Fruit fly (Drosophila melanogaster) whole organism, pupa: ENCODE measurements around the gene M1BP.

Experiments
- CG10348 ChIP-seq: fragments of 200-800 bp; sonication (Bioruptor generic); IDR thresholded peaks from 2 replicates; pipeline ENCODE4 v1.3.6; 2022; ENCODE audit warnings: missing biosample characterization, missing genetic modification characterization
- CG12605 ChIP-seq: fragments of 200-800 bp; sonication (Bioruptor generic); IDR thresholded peaks from 2 replicates; pipeline ENCODE4 v1.3.6; 2022; ENCODE audit warnings: missing biosample characterization, missing genetic modification characterization
- CG13204 ChIP-seq: fragments of 200-800 bp; sonication (Bioruptor generic); optimal IDR thresholded peaks from 2 replicates; lab custom pipeline; 2018; ENCODE audit warnings: missing biosample characterization, mild to moderate bottlenecking, missing genetic modification characterization, moderate library complexity
- CG14655 ChIP-seq: fragments of 200-800 bp; sonication (Bioruptor generic); optimal IDR thresholded peaks from 3 replicates; lab custom pipeline; 2017; ENCODE audit warnings: mild to moderate bottlenecking, missing biosample characterization, missing genetic modification reagents, missing genetic modification characterization
- CG15710 ChIP-seq: fragments of 200-800 bp; sonication (Bioruptor generic); optimal IDR thresholded peaks from 2 replicates; lab custom pipeline; 2018; ENCODE audit warnings: missing biosample characterization, mild to moderate bottlenecking, missing genetic modification characterization, moderate library complexity
- CG17806 ChIP-seq: fragments of 200-800 bp; sonication (Bioruptor generic); optimal IDR thresholded peaks from 2 replicates; lab custom pipeline; 2018; ENCODE audit warnings: missing biosample characterization, mild to moderate bottlenecking, missing genetic modification characterization, moderate library complexity
- CG32121 ChIP-seq: fragments of 200-800 bp; sonication (Bioruptor generic); IDR thresholded peaks from 2 replicates; pipeline ENCODE4 v1.3.6; 2022; ENCODE audit warnings: missing biosample characterization, missing genetic modification characterization
- CG34367 ChIP-seq: fragments of 200-800 bp; sonication (Bioruptor generic); optimal IDR thresholded peaks from 2 replicates; lab custom pipeline; 2018; ENCODE audit warnings: missing biosample characterization, mild to moderate bottlenecking, missing genetic modification characterization
- CG4496 ChIP-seq: fragments of 200-800 bp; sonication (Bioruptor generic); IDR thresholded peaks from 3 replicates; pipeline ENCODE4 v1.3.6; 2022; ENCODE audit warnings: missing biosample characterization, missing genetic modification characterization
- CG8159 ChIP-seq: fragments of 200-800 bp; sonication (Bioruptor generic); optimal IDR thresholded peaks from 3 replicates; lab custom pipeline; 2018; ENCODE audit warnings: missing biosample characterization, mild to moderate bottlenecking, missing genetic modification characterization, moderate library complexity
- CG8301 ChIP-seq: fragments of 200-800 bp; sonication (Bioruptor generic); optimal IDR thresholded peaks from 2 replicates; lab custom pipeline; 2018; ENCODE audit warnings: missing biosample characterization, mild to moderate bottlenecking, missing genetic modification characterization
- CG9948 ChIP-seq: fragments of 200-800 bp; sonication (Bioruptor generic); optimal IDR thresholded peaks from 2 replicates; lab custom pipeline; 2018; ENCODE audit warnings: missing biosample characterization, mild to moderate bottlenecking, missing genetic modification characterization, moderate library complexity
- D1 ChIP-seq: fragments of 200-800 bp; sonication (Bioruptor generic); optimal IDR thresholded peaks from 2 replicates; lab custom pipeline; 2018; ENCODE audit warnings: missing biosample characterization, mild to moderate bottlenecking, missing genetic modification characterization, moderate library complexity
- EcR ChIP-seq: fragments of 200-800 bp; sonication (Bioruptor generic); optimal IDR thresholded peaks from 3 replicates; lab custom pipeline; 2019; ENCODE audit warnings: missing biosample characterization, missing genetic modification characterization, mild to moderate bottlenecking, moderate library complexity, missing genetic modification reagents
- Ets98B ChIP-seq: fragments of 200-800 bp; sonication (Bioruptor generic); IDR thresholded peaks from 2 replicates; pipeline ENCODE4 v1.3.6; 2022; ENCODE audit warnings: missing biosample characterization, missing genetic modification characterization
- Pif1A ChIP-seq: fragments of 200-800 bp; sonication (Bioruptor generic); optimal IDR thresholded peaks from 3 replicates; lab custom pipeline; 2016; ENCODE audit warnings: missing biosample characterization, missing genetic modification characterization
- Pif1B ChIP-seq: fragments of 200-800 bp; sonication (Bioruptor generic); optimal IDR thresholded peaks from 3 replicates; lab custom pipeline; 2016; ENCODE audit warnings: missing biosample characterization, missing genetic modification characterization
- Snoo ChIP-seq: fragments of 200-800 bp; sonication (Bioruptor generic); optimal IDR thresholded peaks from 3 replicates; lab custom pipeline; 2017; ENCODE audit warnings: missing biosample characterization, mild to moderate bottlenecking, missing genetic modification characterization, inconsistent platforms
- fd96Ca ChIP-seq: fragments of 200-800 bp; sonication (Bioruptor generic); IDR thresholded peaks from 3 replicates; pipeline ENCODE4 v1.3.6; 2022; ENCODE audit warnings: missing biosample characterization, missing genetic modification characterization
- gl ChIP-seq: fragments of 200-800 bp; sonication (Bioruptor generic); optimal IDR thresholded peaks from 2 replicates; lab custom pipeline; 2018; ENCODE audit warnings: missing biosample characterization, mild to moderate bottlenecking, missing genetic modification characterization
- rn ChIP-seq: fragments of 200-800 bp; sonication (Bioruptor generic); IDR thresholded peaks from 2 replicates; pipeline ENCODE4 v1.3.6; 2022; ENCODE audit warnings: missing biosample characterization, missing genetic modification characterization

M1BP gene

DNA sequence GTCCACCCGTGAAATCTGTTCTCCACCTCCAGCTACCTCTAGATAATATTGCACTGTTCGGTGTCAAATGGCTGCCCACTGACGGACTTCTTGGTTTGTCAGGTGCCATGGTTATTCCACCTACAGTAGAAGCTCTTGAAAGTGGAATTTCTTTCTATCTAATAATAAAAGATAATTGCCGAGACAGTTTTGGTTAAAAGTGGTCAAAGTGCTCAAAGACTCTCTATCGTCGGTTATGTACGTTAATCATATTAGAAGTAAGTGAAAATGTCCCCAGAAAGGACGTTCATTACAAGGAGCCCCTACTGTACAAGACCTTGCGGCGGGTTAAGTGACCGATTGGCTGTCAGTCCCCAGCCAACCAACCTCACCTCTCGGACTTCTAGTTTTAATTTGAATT lies 12.7 kb upstream of the M1BP start:
- TF ChIP-seq CG34367 (tag; lab: Kevin White, UChicago) (no peak), CG4496 (GFP tag; lab: Robert Waterston, UW) (peak; percentile 24; the same call in 1 of the 3 replicates), Pif1B (peak; percentile 61), Snoo (peak; percentile 46), CG8301 (tag; lab: Kevin White, UChicago) (peak; percentile 30), Pif1A (peak; percentile 75), EcR (GFP tag; lab: Kevin White, UChicago) (no peak), CG15710 (tag; lab: Kevin White, UChicago) (peak; percentile 21), rn (GFP tag; lab: Robert Waterston, UW) (no peak), CG17806 (tag; lab: Kevin White, UChicago) (peak; percentile 48), CG9948 (tag; lab: Kevin White, UChicago) (peak; percentile 34), fd96Ca (GFP tag; lab: Robert Waterston, UW) (peak; percentile 74), Ets98B (GFP tag; lab: Robert Waterston, UW) (peak; percentile 35; the same call in 1 of the 2 replicates), CG8159 (tag; lab: Kevin White, UChicago) (peak; percentile 10), CG14655 (GFP tag; lab: Kevin White, UChicago) (peak; percentile 44), CG12605 (0 out of 2 replicates have a peak, but pooled peaks have one; percentile 19), D1 (tag; lab: Kevin White, UChicago) (no peak)

DNA sequence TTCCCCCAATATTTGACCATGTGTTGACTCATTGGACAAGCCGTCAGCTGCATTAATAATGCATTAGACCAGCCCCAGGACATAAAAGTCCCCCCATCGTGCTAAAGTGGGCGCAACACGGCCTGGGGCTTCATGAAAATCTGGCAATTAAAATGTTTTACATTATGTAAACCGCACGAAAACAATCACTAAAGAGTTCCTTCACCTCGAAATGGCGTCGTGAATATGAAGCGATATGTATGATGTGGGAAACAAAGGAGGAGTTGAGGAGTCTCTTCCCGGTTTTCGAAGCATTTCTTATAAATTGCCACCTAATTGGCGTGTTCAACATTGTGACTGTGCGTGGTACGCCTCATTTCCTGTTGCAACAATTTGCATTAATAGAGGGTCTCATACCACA lies 11.2 kb upstream of the M1BP start:
- TF ChIP-seq CG34367 (tag; lab: Kevin White, UChicago), result no peak
- TF ChIP-seq EcR (GFP tag; lab: Kevin White, UChicago), result peak; percentile 65

DNA sequence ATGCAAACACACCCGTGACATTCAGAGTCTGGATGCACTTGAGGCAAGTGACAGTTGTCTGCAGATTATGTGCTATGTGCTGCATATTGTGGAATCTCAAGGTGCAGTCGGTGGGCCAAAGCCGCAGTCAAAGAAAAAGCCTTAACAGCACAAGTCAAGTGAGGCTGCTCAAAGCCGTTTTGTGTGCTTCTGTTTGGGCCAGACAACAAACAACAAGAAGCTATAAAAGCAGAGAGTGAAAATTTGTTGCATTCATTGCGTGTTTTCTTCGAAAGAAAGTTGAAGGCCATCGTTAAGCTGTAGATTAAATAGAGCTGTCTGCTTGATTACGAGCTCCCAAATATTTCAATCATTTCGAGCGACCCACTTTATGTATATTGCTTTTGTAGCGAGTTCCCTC lies 10.4 kb upstream of the M1BP start:
- TF ChIP-seq Pif1A (no peak), fd96Ca (GFP tag; lab: Robert Waterston, UW) (no peak), CG8159 (tag; lab: Kevin White, UChicago) (no peak), Ets98B (GFP tag; lab: Robert Waterston, UW) (no peak), CG12605 (no peak), CG8301 (tag; lab: Kevin White, UChicago) (no peak), CG14655 (GFP tag; lab: Kevin White, UChicago) (no peak), CG9948 (tag; lab: Kevin White, UChicago) (no peak), CG15710 (tag; lab: Kevin White, UChicago) (no peak), CG32121 (no peak), EcR (GFP tag; lab: Kevin White, UChicago) (no peak), D1 (tag; lab: Kevin White, UChicago) (no peak), CG34367 (tag; lab: Kevin White, UChicago) (no peak), CG13204 (no peak), CG4496 (GFP tag; lab: Robert Waterston, UW) (no peak)

DNA sequence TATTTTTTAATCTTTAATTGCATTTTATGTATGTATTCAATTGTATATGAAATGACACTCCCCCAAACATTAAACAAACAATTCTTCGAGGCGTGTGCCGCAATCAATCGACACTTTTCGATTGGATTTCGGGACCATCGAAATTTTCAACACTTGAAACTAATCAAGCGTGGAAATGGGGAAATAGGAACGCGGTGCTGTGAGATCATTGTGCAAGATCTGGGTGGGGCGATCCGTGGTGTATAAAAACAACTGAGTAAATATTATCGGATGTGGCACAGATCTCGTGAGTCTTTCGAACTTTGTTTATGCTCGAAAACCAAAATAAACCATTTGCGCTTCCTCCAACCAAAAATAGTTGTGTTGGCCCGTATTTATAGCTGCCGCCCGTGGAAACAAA lies 9.8 kb upstream of the M1BP start:
- TF ChIP-seq CG14655 (GFP tag; lab: Kevin White, UChicago), result no peak
- no peak for TF ChIP-seq CG17806 (tag; lab: Kevin White, UChicago)
- TF ChIP-seq CG13204, result no peak
- TF ChIP-seq CG8159 (tag; lab: Kevin White, UChicago), result no peak
- TF ChIP-seq gl (tag; lab: Kevin White, UChicago), result no peak
- TF ChIP-seq CG9948 (tag; lab: Kevin White, UChicago), result no peak
- no peak for TF ChIP-seq Pif1B
- TF ChIP-seq, all 21 proteins: peak for 0

DNA sequence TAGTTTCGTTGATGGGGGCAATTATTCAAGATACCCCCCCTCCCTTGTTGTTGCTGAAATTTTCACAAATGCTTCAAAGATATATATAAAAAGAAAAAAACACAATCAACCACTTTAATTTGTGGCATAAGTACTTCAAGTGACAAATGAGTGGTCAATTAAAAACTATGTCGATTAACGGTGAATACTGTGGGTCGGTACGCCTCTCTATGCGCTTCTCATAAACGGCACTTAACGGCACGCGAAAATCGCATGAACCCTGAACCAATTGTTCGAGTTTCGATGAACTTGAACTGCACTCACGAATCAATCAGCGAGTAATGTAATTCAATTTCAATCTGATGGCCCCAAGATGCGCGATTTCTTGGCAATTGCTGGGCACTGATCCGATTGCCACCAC lies 8.6 kb upstream of the M1BP start:
- no peak for TF ChIP-seq CG10348 (GFP tag; lab: Robert Waterston, UW)
- no peak for TF ChIP-seq CG12605
- no peak for TF ChIP-seq Pif1B
- no peak for TF ChIP-seq CG14655 (GFP tag; lab: Kevin White, UChicago)
- no peak for TF ChIP-seq Snoo
- TF ChIP-seq CG9948 (tag; lab: Kevin White, UChicago), result no peak
- no peak for TF ChIP-seq CG8159 (tag; lab: Kevin White, UChicago)
- no peak for TF ChIP-seq EcR (GFP tag; lab: Kevin White, UChicago)
- no peak for TF ChIP-seq CG4496 (GFP tag; lab: Robert Waterston, UW)
- no peak for TF ChIP-seq CG32121
- no peak for TF ChIP-seq D1 (tag; lab: Kevin White, UChicago)
- TF ChIP-seq gl (tag; lab: Kevin White, UChicago), result no peak

DNA sequence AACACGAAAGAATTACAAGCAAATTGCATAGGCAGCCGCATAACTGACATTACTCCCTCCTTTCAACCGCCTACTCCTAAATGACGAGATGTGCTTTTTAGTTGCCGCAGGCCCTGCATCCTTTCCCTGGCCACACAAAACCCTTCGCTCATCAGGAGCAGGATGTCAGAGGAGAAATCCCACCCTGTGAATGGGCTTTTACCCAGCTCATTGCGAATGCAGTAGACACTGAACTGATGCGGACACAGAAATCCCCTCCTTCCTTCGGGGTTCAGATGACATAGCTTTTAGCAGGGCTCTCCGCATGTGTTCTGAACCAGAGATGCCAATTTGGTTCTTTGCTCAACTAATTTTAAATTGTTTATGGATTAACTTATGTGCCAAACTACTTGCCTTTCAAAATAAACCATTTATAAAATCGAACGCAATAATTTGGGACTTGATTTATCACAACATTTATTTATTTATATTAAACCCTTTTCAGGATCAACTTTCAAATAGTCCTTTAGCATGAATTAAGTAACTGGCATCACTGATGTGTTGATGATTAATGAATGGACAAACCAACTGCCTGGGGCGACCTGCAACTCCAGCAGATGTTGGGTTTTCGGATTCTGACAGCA lies 7.8 kb upstream of the M1BP start:
- no peak for TF ChIP-seq D1 (tag; lab: Kevin White, UChicago)
- peak; percentile 11 for TF ChIP-seq CG9948 (tag; lab: Kevin White, UChicago)
- peak; percentile 34 for TF ChIP-seq CG15710 (tag; lab: Kevin White, UChicago)
- peak; percentile 31 for TF ChIP-seq Snoo
- peak; percentile 49 for TF ChIP-seq CG17806 (tag; lab: Kevin White, UChicago)
- TF ChIP-seq fd96Ca (GFP tag; lab: Robert Waterston, UW), result no peak
- TF ChIP-seq CG8159 (tag; lab: Kevin White, UChicago), result peak; percentile 76
- TF ChIP-seq, all 21 proteins: peak for 5
